Worm (Caenorhabditis elegans): ENCODE results near the gene srj-52.

The srj-52 gene

DNA sequence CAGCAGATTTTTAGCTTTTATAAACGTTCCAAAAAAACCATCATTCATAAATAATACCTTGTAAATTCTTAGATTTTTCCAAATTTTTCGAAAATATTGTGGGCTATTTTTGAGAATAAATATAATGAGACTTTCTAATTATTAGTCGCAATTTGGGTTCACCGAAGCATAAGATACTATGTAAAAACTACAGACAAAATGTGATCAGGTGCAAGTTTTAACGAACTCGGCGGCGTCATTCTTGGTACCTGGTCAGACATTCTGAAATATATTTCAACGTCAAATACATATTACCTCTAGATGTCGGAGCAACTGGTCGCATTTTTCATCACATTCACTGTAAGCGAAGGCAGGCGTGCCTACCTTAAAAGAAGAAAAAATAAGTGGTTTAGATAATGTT is 13.8 kb downstream of the srj-52 start, which contains the start of gene srx-23:
Gene srx-23 (plus strand): TSS at position 301 of the 400 bp plus-strand sequence.
- no peak for TF ChIP-seq daf-16 (GFP tag; optimal IDR thresholded peaks at IDR 0.05)
- no peak for TF ChIP-seq daf-16 (tag; optimal IDR thresholded peaks at IDR 0.05)
- no peak for TF ChIP-seq snpc-1.2 (GFP tag; IDR thresholded peaks at IDR 0.05)
- no peak for TF ChIP-seq nhr-10 (tag; optimal IDR thresholded peaks at IDR 0.05)
- TF ChIP-seq D1046.2 (GFP tag; IDR thresholded peaks at IDR 0.05) = no peak
- TF ChIP-seq tag-97 (GFP tag; IDR thresholded peaks at IDR 0.05) = no peak
- no peak for TF ChIP-seq lin-13 (GFP tag; optimal IDR thresholded peaks at IDR 0.05)
- TF ChIP-seq lir-3 (tag; optimal IDR thresholded peaks at IDR 0.05) = no peak
- TF ChIP-seq mxl-3 (GFP tag; optimal IDR thresholded peaks at IDR 0.05) = no peak
- no peak for TF ChIP-seq dmd-6 (GFP tag; IDR thresholded peaks at IDR 0.05)
- TF ChIP-seq arid-1 (GFP tag; conservative IDR thresholded peaks at IDR 0.05) = no peak
- TF ChIP-seq madf-9 (GFP tag; conservative IDR thresholded peaks at IDR 0.05) = no peak
- no peak for TF ChIP-seq nhr-111 (GFP tag; optimal IDR thresholded peaks at IDR 0.05)
- TF ChIP-seq lin-38 (GFP tag; IDR thresholded peaks at IDR 0.05) = no peak

DNA sequence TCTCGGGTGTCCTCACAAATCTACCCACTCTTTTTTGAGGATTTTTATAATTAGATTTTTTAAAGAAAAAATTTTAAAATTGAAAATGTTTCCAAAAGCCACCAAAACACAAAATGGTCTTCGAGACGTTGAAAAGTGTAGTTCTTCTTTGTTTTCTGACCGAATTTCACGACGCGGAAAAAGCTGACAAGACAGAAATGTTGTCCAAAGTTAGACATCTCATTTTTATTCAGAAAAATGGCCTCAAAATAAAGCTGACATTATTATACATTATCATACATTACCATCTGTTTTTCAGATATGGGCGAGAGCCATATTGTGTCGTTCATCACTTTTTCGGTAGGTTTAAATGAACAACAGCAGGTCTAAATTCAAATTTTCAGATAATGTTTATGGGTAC is 16.2 kb downstream of the srj-52 start, which contains the start of gene srx-22:
Gene srx-22 (plus strand): TSS at position 301 of the 400 bp plus-strand sequence.
- TF ChIP-seq gei-8 (GFP tag; optimal IDR thresholded peaks at IDR 0.05) (no peak), set-16 (GFP tag; IDR thresholded peaks at IDR 0.05) (no peak), daf-8 (GFP tag; IDR thresholded peaks at IDR 0.05) (no peak), ztf-11 (tag; optimal IDR thresholded peaks at IDR 0.05) (no peak), fkh-10 (GFP tag; optimal IDR thresholded peaks at IDR 0.05) (no peak), hlh-30 (tag; optimal IDR thresholded peaks at IDR 0.05; ENCODE audit: insufficient read depth) (no peak), tra-1 (GFP tag; IDR thresholded peaks at IDR 0.05) (no peak)

DNA sequence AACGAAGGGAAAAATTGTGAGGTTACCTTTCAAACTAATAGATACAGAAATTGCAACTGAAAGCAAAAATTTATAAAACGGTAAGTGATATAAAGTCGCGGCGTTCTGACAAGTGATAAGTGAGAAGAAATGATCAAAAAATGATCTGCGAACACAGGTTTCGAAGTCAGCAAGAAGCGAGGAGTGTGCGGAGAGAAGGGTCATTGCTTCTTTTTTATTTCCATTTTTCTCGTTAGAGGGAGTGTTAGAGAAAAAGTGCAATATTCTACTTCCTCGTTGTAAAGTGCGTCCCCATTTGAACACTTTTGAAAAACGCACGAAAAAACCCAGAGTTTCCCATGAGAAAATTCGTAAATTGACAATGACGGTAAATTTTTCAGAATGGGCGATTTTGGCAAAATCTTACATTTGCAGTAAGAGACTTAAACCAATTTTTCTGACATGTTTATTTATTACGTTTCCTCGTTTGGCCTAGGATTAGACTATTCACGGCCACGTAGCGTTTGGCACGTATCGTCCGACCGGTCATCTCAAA is 19.2 kb downstream of the srj-52 start, which contains the start of the genes fbxa-72 and srx-21:
Gene fbxa-72 (minus strand): TSS at position 204 of the 535 bp plus-strand sequence.
Gene srx-21 (plus strand): TSS at position 485 of the 535 bp plus-strand sequence.
- TF ChIP-seq mxl-2 (GFP tag; conservative IDR thresholded peaks at IDR 0.05) = no peak
- peak; percentile 43 for TF ChIP-seq dve-1 (tag; optimal IDR thresholded peaks at IDR 0.05; ENCODE audit: insufficient read depth)
- peak; percentile 52 for TF ChIP-seq hlh-11 (tag; optimal IDR thresholded peaks at IDR 0.05)
- peak; percentile 75 for TF ChIP-seq dmd-6 (GFP tag; IDR thresholded peaks at IDR 0.05)
- TF ChIP-seq madf-5 (GFP tag; IDR thresholded peaks at IDR 0.05) = no peak
- no peak for TF ChIP-seq F44E2.7 (GFP tag; IDR thresholded peaks at IDR 0.05)
- TF ChIP-seq rbr-2 (tag; optimal IDR thresholded peaks at IDR 0.05) = no peak
- no peak for TF ChIP-seq F26F4.8 (GFP tag; conservative IDR thresholded peaks at IDR 0.05)
- TF ChIP-seq tag-97 (GFP tag; IDR thresholded peaks at IDR 0.05) = no peak
- no peak for TF ChIP-seq ceh-28 (tag; optimal IDR thresholded peaks at IDR 0.05)
- TF ChIP-seq nhr-28 (tag; optimal IDR thresholded peaks at IDR 0.05) = peak; percentile 90
- TF ChIP-seq nhr-77 (tag; optimal IDR thresholded peaks at IDR 0.05) = peak; percentile 52
- no peak for TF ChIP-seq ztf-7 (tag; optimal IDR thresholded peaks at IDR 0.05)
- no peak for TF ChIP-seq spr-3 (GFP tag; optimal IDR thresholded peaks at IDR 0.05)
- TF ChIP-seq arid-1 (GFP tag; conservative IDR thresholded peaks at IDR 0.05) = no peak
- no peak for TF ChIP-seq nhr-11 (tag; optimal IDR thresholded peaks at IDR 0.05)
- peak; percentile 65 for TF ChIP-seq aha-1 (tag)
- peak in 1 of 2 experiments; percentile 28 for TF ChIP-seq mdl-1 (tag; optimal IDR thresholded peaks at IDR 0.05)
- peak in 1 of 2 experiments; percentile 57 for TF ChIP-seq hif-1 (tag; optimal IDR thresholded peaks at IDR 0.05)
- TF ChIP-seq daf-16 (GFP tag; optimal IDR thresholded peaks at IDR 0.05) = no peak
- TF ChIP-seq daf-16 (tag; optimal IDR thresholded peaks at IDR 0.05) = no peak
- TF ChIP-seq duxl-1 (tag; optimal IDR thresholded peaks at IDR 0.05; ENCODE audit: poor library complexity) = peak; percentile 17
- no peak for TF ChIP-seq nhr-102 (tag; optimal IDR thresholded peaks at IDR 0.05)
- TF ChIP-seq ztf-11 (tag; optimal IDR thresholded peaks at IDR 0.05) = no peak
- no peak for TF ChIP-seq lin-38 (GFP tag; IDR thresholded peaks at IDR 0.05)
- TF ChIP-seq lin-1 (GFP tag; IDR thresholded peaks at IDR 0.05) = no peak
- peak; percentile 36 for TF ChIP-seq mxl-3 (GFP tag; optimal IDR thresholded peaks at IDR 0.05)
- TF ChIP-seq spr-1 (tag; optimal IDR thresholded peaks at IDR 0.05) = no peak
- peak; percentile 51 for TF ChIP-seq nhr-25 (tag; optimal IDR thresholded peaks at IDR 0.05; ENCODE audit: borderline replicate concordance, insufficient read depth)
- no peak for TF ChIP-seq Y75B8A.6 (GFP tag; IDR thresholded peaks at IDR 0.05)
- peak in 1 of 2 experiments; percentile 80 for TF ChIP-seq unc-62 (GFP tag; optimal IDR thresholded peaks at IDR 0.05 in 1 of 2)
- no peak for TF ChIP-seq unc-62 (tag; optimal IDR thresholded peaks at IDR 0.05)
- TF ChIP-seq ceh-44 (GFP tag; IDR thresholded peaks at IDR 0.05) = no peak
- TF ChIP-seq php-3 (GFP tag; IDR thresholded peaks at IDR 0.05) = no peak

Data from whole organism, L4 larva.